Fruit fly (Drosophila melanogaster) whole organism, embryonic: ENCODE results near the gene Asator.

Experiments used
- B-H2 ChIP-seq: fragments of 200-800 bp; sonication (Bioruptor generic); optimal IDR thresholded peaks from 2 replicates; lab custom pipeline; 2018; ENCODE audit warnings: missing biosample characterization, mild to moderate bottlenecking, missing genetic modification characterization
- Bgb ChIP-seq: fragments of 200-800 bp; sonication (Bioruptor generic); IDR thresholded peaks from 2 replicates; pipeline ENCODE4 v1.3.6; 2022; ENCODE audit warnings: missing biosample characterization, missing genetic modification characterization; ENCODE audit not compliant: partially characterized antibody
- Blimp-1 ChIP-seq: fragments of 200-800 bp; sonication (Bioruptor generic); optimal IDR thresholded peaks from 3 replicates; lab custom pipeline; 2018; ENCODE audit warnings: missing biosample characterization, missing genetic modification characterization, mild to moderate bottlenecking, moderate library complexity, missing genetic modification reagents
- CG10147 ChIP-seq: fragments of 200-800 bp; sonication (Bioruptor generic); optimal IDR thresholded peaks from 2 replicates; lab custom pipeline; 2019; ENCODE audit warnings: missing biosample characterization, mild to moderate bottlenecking, missing genetic modification characterization, moderate library complexity
- CG13775 ChIP-seq: fragments of 200-800 bp; sonication (Bioruptor generic); optimal IDR thresholded peaks from 3 replicates; lab custom pipeline; 2017; ENCODE audit warnings: missing biosample characterization, mild to moderate bottlenecking, missing genetic modification characterization
- CG13894 ChIP-seq: fragments of 200-800 bp; sonication (Bioruptor generic); optimal IDR thresholded peaks from 3 replicates; lab custom pipeline; 2018; ENCODE audit warnings: missing biosample characterization, mild to moderate bottlenecking, missing genetic modification characterization, moderate library complexity
- CG14050 ChIP-seq: fragments of 200-800 bp; sonication (Bioruptor generic); IDR thresholded peaks from 3 replicates; pipeline ENCODE4 v1.3.6; 2022; ENCODE audit warnings: missing biosample characterization, missing genetic modification characterization
- CG15011 ChIP-seq: fragments of 200-800 bp; sonication (Bioruptor generic); optimal IDR thresholded peaks from 3 replicates; lab custom pipeline; 2018; ENCODE audit warnings: missing biosample characterization, mild to moderate bottlenecking, missing genetic modification characterization
- CG17359 ChIP-seq: fragments of 200-800 bp; sonication (Bioruptor generic); optimal IDR thresholded peaks from 3 replicates; lab custom pipeline; 2018; ENCODE audit warnings: missing biosample characterization, mild to moderate bottlenecking, missing genetic modification characterization, moderate library complexity
- CG2120 ChIP-seq: fragments of 200-800 bp; sonication (Bioruptor generic); optimal IDR thresholded peaks from 3 replicates; lab custom pipeline; 2016; ENCODE audit warnings: missing biosample characterization, missing genetic modification characterization
- CG2199 ChIP-seq: fragments of 200-800 bp; sonication (Bioruptor generic); IDR thresholded peaks from 3 replicates; pipeline ENCODE4 v1.3.6; 2022; ENCODE audit warnings: missing biosample characterization, missing genetic modification characterization
- CG2202 ChIP-seq: fragments of 200-800 bp; sonication (Bioruptor generic); optimal IDR thresholded peaks from 2 replicates; lab custom pipeline; 2018; ENCODE audit warnings: missing biosample characterization, mild to moderate bottlenecking, missing genetic modification characterization
- CG34376 ChIP-seq: fragments of 200-800 bp; sonication (Bioruptor generic); optimal IDR thresholded peaks from 2 replicates; lab custom pipeline; 2018; ENCODE audit warnings: missing biosample characterization, mild to moderate bottlenecking, missing genetic modification characterization
- CG42726 ChIP-seq: fragments of 200-800 bp; sonication (Bioruptor generic); IDR thresholded peaks from 2 replicates; pipeline ENCODE4 v1.3.6; 2022; ENCODE audit warnings: missing biosample characterization, missing genetic modification characterization; ENCODE audit not compliant: partially characterized antibody
- CG6175 ChIP-seq: fragments of 200-800 bp; sonication (Bioruptor generic); IDR thresholded peaks from 3 replicates; pipeline ENCODE4 v1.3.6; 2022; ENCODE audit warnings: missing biosample characterization, missing genetic modification characterization
- CG7357 ChIP-seq: fragments of 200-800 bp; sonication (Bioruptor generic); IDR thresholded peaks from 3 replicates; pipeline ENCODE4 v1.3.6; 2022; ENCODE audit warnings: missing biosample characterization, missing genetic modification characterization
- CG8478 ChIP-seq: fragments of >200 bp; optimal IDR thresholded peaks from 2 replicates; lab custom pipeline; 2018
- CG9727 ChIP-seq: fragments of 200-800 bp; sonication (Bioruptor generic); optimal IDR thresholded peaks from 3 replicates; lab custom pipeline; 2017; ENCODE audit warnings: missing biosample characterization, mild to moderate bottlenecking, missing genetic modification characterization
- Doc2 ChIP-seq: fragments of 200-800 bp; sonication (Bioruptor generic); IDR thresholded peaks from 2 replicates; pipeline ENCODE4 v1.3.6; 2022; ENCODE audit warnings: missing biosample characterization, missing genetic modification characterization
- Dp ChIP-seq: fragments of 200-800 bp; sonication (Bioruptor generic); optimal IDR thresholded peaks from 2 replicates; lab custom pipeline; 2018; ENCODE audit warnings: missing biosample characterization, mild to moderate bottlenecking, missing genetic modification characterization, moderate library complexity
- Eip74EF ChIP-seq, 2 experiments: fragments of 200-800 bp in 1 of 2; fragments of >200 bp in 1 of 2; sonication (Bioruptor generic) in 1 of 2; optimal IDR thresholded peaks; 2 replicates each; lab custom pipeline; 2017 to 2019; ENCODE audit warnings: missing biosample characterization in 2 of 2, missing genetic modification characterization in 2 of 2, mild to moderate bottlenecking in 1 of 2, moderate library complexity in 1 of 2
- Elba2 ChIP-seq: fragments of 200-800 bp; sonication (Bioruptor generic); optimal IDR thresholded peaks from 3 replicates; lab custom pipeline; 2016; ENCODE audit warnings: missing biosample characterization, missing genetic modification characterization
- GATAe ChIP-seq: fragments of 200-800 bp; sonication (Bioruptor generic); conservative IDR thresholded peaks from 2 replicates; pipeline ENCODE4 v1.3.6; 2022; ENCODE audit warnings: missing biosample characterization, missing genetic modification characterization
- HmgZ ChIP-seq: fragments of 200-800 bp; sonication (Bioruptor generic); optimal IDR thresholded peaks from 2 replicates; lab custom pipeline; 2018; ENCODE audit warnings: missing biosample characterization, mild to moderate bottlenecking, missing genetic modification characterization
- Jarid2 ChIP-seq: fragments of 200-800 bp; sonication (Bioruptor generic); optimal IDR thresholded peaks from 3 replicates; lab custom pipeline; 2017; ENCODE audit warnings: mild to moderate bottlenecking, missing biosample characterization, missing genetic modification reagents, missing genetic modification characterization
- MBD-R2 ChIP-seq: fragments of 200-800 bp; sonication (Bioruptor generic); IDR thresholded peaks from 2 replicates; pipeline ENCODE4 v1.3.6; 2022; ENCODE audit warnings: missing biosample characterization, missing genetic modification characterization
- Max ChIP-seq: fragments of 200-800 bp; sonication (Bioruptor generic); optimal IDR thresholded peaks from 2 replicates; lab custom pipeline; 2016; ENCODE audit warnings: missing biosample characterization, mild to moderate bottlenecking, missing genetic modification characterization
- Meics ChIP-seq: fragments of 200-800 bp; sonication (Bioruptor generic); optimal IDR thresholded peaks from 2 replicates; lab custom pipeline; 2017; ENCODE audit warnings: missing biosample characterization, mild to moderate bottlenecking, missing genetic modification characterization
- PHDP ChIP-seq: fragments of 200-800 bp; sonication (Bioruptor generic); optimal IDR thresholded peaks from 3 replicates; lab custom pipeline; 2018; ENCODE audit warnings: missing biosample characterization, mild to moderate bottlenecking, missing genetic modification characterization, moderate library complexity
- Pdp1 ChIP-seq, 2 experiments: fragments of 200-800 bp; sonication (Bioruptor generic); optimal IDR thresholded peaks; 3 replicates each; lab custom pipeline; 2016; ENCODE audit warnings: missing biosample characterization in 2 of 2, missing genetic modification characterization in 2 of 2, mild to moderate bottlenecking in 1 of 2, moderate library complexity in 1 of 2
- ap ChIP-seq: fragments of 200-800 bp; sonication (Bioruptor generic); IDR thresholded peaks from 2 replicates; pipeline ENCODE4 v1.3.6; 2022; ENCODE audit warnings: missing biosample characterization, missing genetic modification characterization
- corto ChIP-seq: fragments of 200-800 bp; sonication (Bioruptor generic); optimal IDR thresholded peaks from 2 replicates; lab custom pipeline; 2016; ENCODE audit warnings: missing biosample characterization, mild to moderate bottlenecking, missing genetic modification characterization, moderate library complexity
- croc ChIP-seq: fragments of 200-800 bp; sonication (Bioruptor generic); conservative IDR thresholded peaks from 3 replicates; pipeline ENCODE4 v1.3.6; 2022; ENCODE audit warnings: missing biosample characterization, missing genetic modification characterization
- dan ChIP-seq: fragments of 200-800 bp; sonication (Bioruptor generic); IDR thresholded peaks from 2 replicates; pipeline ENCODE4 v1.3.6; 2022; ENCODE audit warnings: missing biosample characterization, missing genetic modification characterization
- grn ChIP-seq: fragments of 200-800 bp; sonication (Bioruptor generic); optimal IDR thresholded peaks from 3 replicates; lab custom pipeline; 2017; ENCODE audit warnings: missing biosample characterization, missing genetic modification characterization
- ham ChIP-seq: fragments of 200-800 bp; sonication (Bioruptor generic); IDR thresholded peaks from 2 replicates; pipeline ENCODE4 v1.3.6; 2022; ENCODE audit warnings: missing biosample characterization, missing genetic modification characterization
- ken ChIP-seq: fragments of 200-800 bp; sonication (Bioruptor generic); IDR thresholded peaks from 3 replicates; pipeline ENCODE4 v1.3.6; 2022; ENCODE audit warnings: missing biosample characterization, missing genetic modification characterization
- maf-S ChIP-seq: fragments of 200-800 bp; sonication (Bioruptor generic); optimal IDR thresholded peaks from 2 replicates; lab custom pipeline; 2016; ENCODE audit warnings: missing biosample characterization, missing genetic modification characterization
- mam ChIP-seq: fragments of 200-800 bp; sonication (Bioruptor generic); optimal IDR thresholded peaks from 3 replicates; lab custom pipeline; 2016; ENCODE audit warnings: missing biosample characterization, missing genetic modification characterization
- scrt ChIP-seq: fragments of 200-800 bp; sonication (Bioruptor generic); optimal IDR thresholded peaks from 2 replicates; lab custom pipeline; 2018; ENCODE audit warnings: missing biosample characterization, mild to moderate bottlenecking, missing genetic modification characterization, moderate library complexity
- sens ChIP-seq: fragments of 200-800 bp; sonication (Bioruptor generic); peaks from one replicate; lab custom pipeline; 2016; ENCODE audit warnings: missing biosample characterization, missing genetic modification characterization
- sens-2 ChIP-seq: fragments of 200-800 bp; sonication (Bioruptor generic); IDR thresholded peaks from 2 replicates; pipeline ENCODE4 v1.3.6; 2022; ENCODE audit warnings: missing biosample characterization, missing genetic modification characterization
- seq ChIP-seq: fragments of 200-800 bp; sonication (Bioruptor generic); IDR thresholded peaks from 2 replicates; pipeline ENCODE4 v1.3.6; 2022; ENCODE audit warnings: missing biosample characterization, missing genetic modification characterization
- slbo ChIP-seq: fragments of 200-800 bp; sonication (Bioruptor generic); IDR thresholded peaks from 2 replicates; pipeline ENCODE4 v1.3.6; 2022; ENCODE audit warnings: missing biosample characterization, missing genetic modification characterization
- trem ChIP-seq: fragments of 200-800 bp; optimal IDR thresholded peaks from 3 replicates; lab custom pipeline; 2019; ENCODE audit warnings: missing biosample characterization, mild to moderate bottlenecking, missing genetic modification characterization, moderate library complexity
- vvl ChIP-seq: fragments of 200-800 bp; sonication (Bioruptor generic); IDR thresholded peaks from 2 replicates; pipeline ENCODE4 v1.3.6; 2022; ENCODE audit warnings: missing biosample characterization, missing genetic modification characterization

Asator gene

dm6 chr4:501479-501993 is 12.7 kb upstream of the Asator start, which contains the start of gene zfh2 (continued):
- TF ChIP-seq vvl (peak; percentile 54), Jarid2 (GFP tag; lab: Kevin White, UChicago) (peak; percentile 95), CG8478 (lab: Kevin White, UChicago) (no peak), CG2120 (GFP tag; lab: Kevin White, UChicago) (no peak), CG34376 (GFP tag; lab: Kevin White, UChicago) (peak; percentile 35), sens-2 (GFP tag; lab: Robert Waterston, UW) (no peak; the same call in 1 of the 2 replicates), B-H2 (GFP tag; lab: Kevin White, UChicago) (peak; percentile 3), CG7357 (GFP tag; lab: Robert Waterston, UW) (no peak), Dp (no peak), MBD-R2 (GFP tag; lab: Robert Waterston, UW) (no peak), mam (GFP tag; lab: Kevin White, UChicago) (no peak), Eip74EF (GFP tag; optimal IDR thresholded peaks at IDR 0.05; lab: Kevin White, UChicago) (peak in 1 of 2 experiments; percentile 40), grn (no peak), corto (GFP tag; lab: Kevin White, UChicago) (peak; percentile 26), CG10147 (GFP tag; lab: Kevin White, UChicago) (peak; percentile 28), Bgb (GFP tag; lab: Robert Waterston, UW) (no peak), CG2202 (tag; lab: Kevin White, UChicago) (no peak), maf-S (GFP tag; lab: Kevin White, UChicago) (no peak), slbo (GFP tag; lab: Robert Waterston, UW) (no peak), ham (GFP tag; lab: Robert Waterston, UW) (no peak), Pdp1 (GFP tag; optimal IDR thresholded peaks at IDR 0.05; lab: Kevin White, UChicago) (peak in 1 of 2 experiments; percentile 43), Max (GFP tag; lab: Kevin White, UChicago) (no peak), ap (GFP tag; lab: Robert Waterston, UW) (no peak), HmgZ (peak; percentile 3), Doc2 (GFP tag; lab: Robert Waterston, UW) (no peak), Elba2 (GFP tag; lab: Kevin White, UChicago) (no peak), seq (GFP tag; lab: Robert Waterston, UW) (peak; percentile 70; the same call in 1 of the 2 replicates), GATAe (GFP tag; lab: Robert Waterston, UW) (no peak), Meics (no peak), trem (tag; lab: Kevin White, UChicago) (peak; percentile 9), dan (GFP tag; lab: Robert Waterston, UW) (no peak), scrt (GFP tag; lab: Kevin White, UChicago) (no peak), ken (GFP tag; lab: Robert Waterston, UW) (no peak), CG13775 (GFP tag; lab: Kevin White, UChicago) (no peak), CG15011 (GFP tag; lab: Kevin White, UChicago) (no peak), CG9727 (peak; percentile 8), CG17359 (tag; lab: Kevin White, UChicago) (no peak), PHDP (peak; percentile 4)

DNA sequence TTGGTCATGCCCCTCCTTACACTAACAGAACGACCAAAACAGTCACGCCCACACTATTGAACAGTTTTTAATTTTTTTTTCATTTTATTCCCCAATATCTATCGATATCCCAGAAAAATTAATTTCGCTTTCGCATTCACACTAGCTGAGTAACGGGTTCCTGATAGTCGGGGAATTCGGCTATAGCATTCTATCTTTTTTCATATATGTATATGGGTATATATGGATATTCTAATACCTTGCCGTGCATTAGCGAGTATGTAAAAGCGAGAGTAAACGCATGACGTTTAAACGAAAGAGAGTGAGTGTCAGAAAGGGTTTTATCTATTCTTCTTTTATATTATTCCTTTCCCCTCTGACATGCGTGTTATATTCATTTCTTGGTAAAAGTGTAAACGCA is 10.3 kb upstream of the Asator start:
- 0 out of 3 replicates have a peak, but pooled peaks have one; percentile 33 for TF ChIP-seq CG2199 (GFP tag; lab: Robert Waterston, UW)
- TF ChIP-seq Blimp-1 (GFP tag; lab: Kevin White, UChicago): peak; percentile 81
- peak; percentile 80 for TF ChIP-seq CG13894 (tag; lab: Kevin White, UChicago)
- no peak for TF ChIP-seq CG42726
- TF ChIP-seq croc: no peak
- TF ChIP-seq CG14050 (GFP tag; lab: Robert Waterston, UW): no peak
- peak; percentile 39 for TF ChIP-seq sens (GFP tag; lab: Kevin White, UChicago)
- TF ChIP-seq CG6175 (GFP tag; lab: Robert Waterston, UW): no peak
